Fruit fly (Drosophila melanogaster) whole organism: ENCODE results near the gene CG42233.

Experiments
- CG8478 ChIP-seq: fragments of >200 bp; optimal IDR thresholded peaks from 2 replicates; lab custom pipeline; 2018; ENCODE audit warnings: inconsistent platforms
- Dll ChIP-seq: fragments of >200 bp; optimal IDR thresholded peaks from 2 replicates; lab custom pipeline; 2017
- EcR ChIP-seq, 2 experiments: fragments of >200 bp; optimal IDR thresholded peaks; 2 replicates each; lab custom pipeline; 2017; ENCODE audit warnings: missing biosample characterization in 2 of 2, missing genetic modification characterization in 2 of 2, missing genetic modification reagents in 2 of 2
- pan ChIP-seq: fragments of >200 bp; optimal IDR thresholded peaks from 2 replicates; lab custom pipeline; 2017
- psq ChIP-seq: fragments of >200 bp; optimal IDR thresholded peaks from 2 replicates; lab custom pipeline; 2017
- usp ChIP-seq: fragments of >200 bp; optimal IDR thresholded peaks from 2 replicates; lab custom pipeline; 2017; ENCODE audit warnings: missing biosample characterization, missing genetic modification characterization, mixed read lengths

CG42233 gene

dm6 chr3R:31794457-31794856 is 10.6 kb downstream of the CG42233 start:
- TF ChIP-seq EcR (GFP tag; optimal IDR thresholded peaks at IDR 0.05; lab: Kevin White, UChicago): no peak

dm6 chr3R:31793664-31794417 is 11.2 kb downstream of the CG42233 start, which contains the start of the genes Mccc1 and Acf:
Gene Mccc1, minus strand, starts transcription at chr3R:31793907.
Gene Acf, plus strand, starts transcription at chr3R:31793981.
- TF ChIP-seq usp (GFP tag; lab: Kevin White, UChicago) (no peak), Dll (lab: Kevin White, UChicago) (no peak), pan (lab: Kevin White, UChicago) (no peak), CG8478 (lab: Kevin White, UChicago) (no peak), psq (lab: Kevin White, UChicago) (no peak), EcR (GFP tag; optimal IDR thresholded peaks at IDR 0.05; lab: Kevin White, UChicago) (no peak)

dm6 chr3R:31777482-31778165 is 27.5 kb downstream of the CG42233 start:
- TF ChIP-seq usp (GFP tag; lab: Kevin White, UChicago): no peak
- no peak for TF ChIP-seq pan (lab: Kevin White, UChicago)
- TF ChIP-seq Dll (lab: Kevin White, UChicago): peak; percentile 77
- TF ChIP-seq CG8478 (lab: Kevin White, UChicago): no peak
- no peak for TF ChIP-seq EcR (GFP tag; optimal IDR thresholded peaks at IDR 0.05; lab: Kevin White, UChicago)
- TF ChIP-seq psq (lab: Kevin White, UChicago): no peak

dm6 chr3R:31776583-31777362 is 28.3 kb downstream of the CG42233 start, which contains the start of the genes CG2126 and faf:
Gene CG2126, minus strand, starts transcription at chr3R:31776652.
Gene faf, plus strand, starts transcription at chr3R:31777020.
- TF ChIP-seq EcR (GFP tag; optimal IDR thresholded peaks at IDR 0.05; lab: Kevin White, UChicago) (no peak), Dll (lab: Kevin White, UChicago) (no peak), psq (lab: Kevin White, UChicago) (no peak), pan (lab: Kevin White, UChicago) (no peak), CG8478 (lab: Kevin White, UChicago) (no peak), usp (GFP tag; lab: Kevin White, UChicago) (no peak)

dm6 chr3R:31771790-31772576 is 33.1 kb downstream of the CG42233 start, which contains the start of the genes betaGlu and sip3:
Gene betaGlu, minus strand, starts transcription at chr3R:31771848.
Gene sip3, plus strand, starts transcription at chr3R:31772219.
- TF ChIP-seq usp (GFP tag; lab: Kevin White, UChicago): no peak
- no peak for TF ChIP-seq psq (lab: Kevin White, UChicago)
- no peak for TF ChIP-seq EcR (GFP tag; optimal IDR thresholded peaks at IDR 0.05; lab: Kevin White, UChicago)
- TF ChIP-seq pan (lab: Kevin White, UChicago): no peak
- TF ChIP-seq Dll (lab: Kevin White, UChicago): no peak
- TF ChIP-seq CG8478 (lab: Kevin White, UChicago): no peak

- no peak for TF ChIP-seq pan (lab: Kevin White, UChicago)
- TF ChIP-seq Dll (lab: Kevin White, UChicago): peak; percentile 10
Measured at dm6 chr3R:31768198-31768597, 36.9 kb downstream of the CG42233 start.

dm6 chr3R:31767528-31767927 is 37.5 kb downstream of the CG42233 start:
- no peak for TF ChIP-seq EcR (GFP tag; optimal IDR thresholded peaks at IDR 0.05; lab: Kevin White, UChicago)
- no peak for TF ChIP-seq usp (GFP tag; lab: Kevin White, UChicago)
- no peak for TF ChIP-seq psq (lab: Kevin White, UChicago)
- TF ChIP-seq pan (lab: Kevin White, UChicago): no peak
- no peak for TF ChIP-seq CG8478 (lab: Kevin White, UChicago)
- no peak for TF ChIP-seq Dll (lab: Kevin White, UChicago)

- TF ChIP-seq psq (lab: Kevin White, UChicago): no peak
- TF ChIP-seq Dll (lab: Kevin White, UChicago): no peak
- no peak for TF ChIP-seq usp (GFP tag; lab: Kevin White, UChicago)
- TF ChIP-seq EcR (GFP tag; optimal IDR thresholded peaks at IDR 0.05; lab: Kevin White, UChicago): no peak
- no peak for TF ChIP-seq CG8478 (lab: Kevin White, UChicago)
- TF ChIP-seq pan (lab: Kevin White, UChicago): no peak
Measured at dm6 chr3R:31765145-31765544, 39.9 kb downstream of the CG42233 start.

- no peak for TF ChIP-seq EcR (GFP tag; optimal IDR thresholded peaks at IDR 0.05; lab: Kevin White, UChicago)
Measured at dm6 chr3R:31764672-31765071, 40.4 kb downstream of the CG42233 start, which contains the start of gene CG2150. Gene CG2150, minus strand, starts transcription at chr3R:31764772.

- no peak for TF ChIP-seq pan (lab: Kevin White, UChicago)
- TF ChIP-seq psq (lab: Kevin White, UChicago): no peak
- TF ChIP-seq Dll (lab: Kevin White, UChicago): no peak
- TF ChIP-seq usp (GFP tag; lab: Kevin White, UChicago): no peak
- no peak for TF ChIP-seq EcR (GFP tag; optimal IDR thresholded peaks at IDR 0.05; lab: Kevin White, UChicago)
- no peak for TF ChIP-seq CG8478 (lab: Kevin White, UChicago)
Measured at dm6 chr3R:31762672-31763071, 42.4 kb downstream of the CG42233 start.
